Fruit fly (Drosophila melanogaster) whole organism, prepupa: Measurements from ENCODE around the gene daw.
A peak's percentile ranks its signal among the peaks of the same experiment; 100 is the strongest.

Experiments
- CG10631 ChIP-seq: fragments of 200-800 bp; sonication (Bioruptor generic); optimal IDR thresholded peaks from 2 replicates; lab custom pipeline; 2016; ENCODE audit warnings: missing biosample characterization, missing genetic modification characterization
- CG10669 ChIP-seq: fragments of 200-800 bp; sonication (Bioruptor generic); optimal IDR thresholded peaks from 3 replicates; lab custom pipeline; 2018; ENCODE audit warnings: missing biosample characterization, mild to moderate bottlenecking, missing genetic modification characterization, moderate library complexity
- CG11294 ChIP-seq: fragments of 200-800 bp; sonication (Bioruptor generic); IDR thresholded peaks from 2 replicates; pipeline ENCODE4 v1.3.6; 2022; ENCODE audit warnings: missing biosample characterization, missing genetic modification characterization
- CG11762 ChIP-seq: fragments of 200-800 bp; sonication (Bioruptor generic); optimal IDR thresholded peaks from 3 replicates; lab custom pipeline; 2016; ENCODE audit warnings: missing biosample characterization, missing genetic modification characterization; ENCODE audit not compliant: insufficient read depth
- CG11902 ChIP-seq: fragments of 200-800 bp; sonication (Bioruptor generic); optimal IDR thresholded peaks from 3 replicates; lab custom pipeline; 2016; ENCODE audit warnings: missing biosample characterization, missing genetic modification characterization
- CG15336 ChIP-seq: fragments of 200-800 bp; sonication (Bioruptor generic); IDR thresholded peaks from 2 replicates; pipeline ENCODE4 v1.3.6; 2022; ENCODE audit warnings: missing biosample characterization, missing genetic modification characterization
- CG1621 ChIP-seq: fragments of 200-800 bp; sonication (Bioruptor generic); optimal IDR thresholded peaks from 3 replicates; lab custom pipeline; 2018; ENCODE audit warnings: missing biosample characterization, mild to moderate bottlenecking, missing genetic modification characterization
- CG31627 ChIP-seq: fragments of 200-800 bp; sonication (Bioruptor generic); optimal IDR thresholded peaks from 3 replicates; lab custom pipeline; 2016; ENCODE audit warnings: missing biosample characterization, missing genetic modification characterization
- CG32006 ChIP-seq: fragments of 200-800 bp; sonication (Bioruptor generic); optimal IDR thresholded peaks from 3 replicates; lab custom pipeline; 2017; ENCODE audit warnings: missing biosample characterization, mild to moderate bottlenecking, missing genetic modification characterization
- CG34406 ChIP-seq: fragments of 200-800 bp; sonication (Bioruptor generic); optimal IDR thresholded peaks from 3 replicates; lab custom pipeline; 2016; ENCODE audit warnings: missing biosample characterization, missing genetic modification characterization
- CG3919 ChIP-seq: fragments of 200-800 bp; sonication (Bioruptor generic); optimal IDR thresholded peaks from 3 replicates; lab custom pipeline; 2016; ENCODE audit warnings: missing biosample characterization, missing genetic modification characterization
- CG4318 ChIP-seq: fragments of 200-800 bp; sonication (Bioruptor generic); optimal IDR thresholded peaks from 3 replicates; lab custom pipeline; 2017; ENCODE audit warnings: missing biosample characterization, mild to moderate bottlenecking, missing genetic modification characterization
- CG6163 ChIP-seq: fragments of 200-800 bp; sonication (Bioruptor generic); IDR thresholded peaks from 3 replicates; pipeline ENCODE4 v1.3.6; 2022; ENCODE audit warnings: missing biosample characterization, missing genetic modification characterization
- CG6276 ChIP-seq: fragments of 200-800 bp; sonication (Bioruptor generic); optimal IDR thresholded peaks from 2 replicates; lab custom pipeline; 2017; ENCODE audit warnings: missing biosample characterization, mild to moderate bottlenecking, missing genetic modification characterization
- CG6792 ChIP-seq: fragments of 200-800 bp; sonication (Bioruptor generic); optimal IDR thresholded peaks from 3 replicates; lab custom pipeline; 2016; ENCODE audit warnings: missing biosample characterization, missing genetic modification characterization
- CG6808 ChIP-seq: fragments of 200-800 bp; sonication (Bioruptor generic); optimal IDR thresholded peaks from 3 replicates; lab custom pipeline; 2017; ENCODE audit warnings: missing biosample characterization, missing genetic modification characterization, mild to moderate bottlenecking, moderate library complexity, missing genetic modification reagents
- CG6854 ChIP-seq: fragments of 200-800 bp; sonication (Bioruptor generic); optimal IDR thresholded peaks from 2 replicates; lab custom pipeline; 2017; ENCODE audit warnings: missing biosample characterization, mild to moderate bottlenecking, missing genetic modification characterization
- CG7368 ChIP-seq: fragments of 200-800 bp; sonication (Bioruptor generic); optimal IDR thresholded peaks from 3 replicates; lab custom pipeline; 2016; ENCODE audit warnings: missing biosample characterization, missing genetic modification characterization
- CG8119 ChIP-seq: fragments of 200-800 bp; sonication (Bioruptor generic); IDR thresholded peaks from 3 replicates; pipeline ENCODE4 v1.3.6; 2022; ENCODE audit warnings: missing biosample characterization, missing genetic modification characterization
- CG8319 ChIP-seq: fragments of 200-800 bp; sonication (Bioruptor generic); optimal IDR thresholded peaks from 3 replicates; lab custom pipeline; 2016; ENCODE audit warnings: missing biosample characterization, missing genetic modification characterization
- CG8632 ChIP-seq: fragments of 200-800 bp; sonication (Bioruptor generic); optimal IDR thresholded peaks from 3 replicates; lab custom pipeline; 2016; ENCODE audit warnings: missing biosample characterization, missing genetic modification characterization
- CG9139 ChIP-seq: fragments of 200-800 bp; sonication (Bioruptor generic); optimal IDR thresholded peaks from 3 replicates; lab custom pipeline; 2017; ENCODE audit warnings: missing biosample characterization, mild to moderate bottlenecking, missing genetic modification characterization
- Eip75B ChIP-seq: fragments of 200-800 bp; sonication (Bioruptor generic); optimal IDR thresholded peaks from 3 replicates; lab custom pipeline; 2016; ENCODE audit warnings: missing biosample characterization, missing genetic modification characterization
- Eip78C ChIP-seq: fragments of 200-800 bp; sonication (Bioruptor generic); peaks from one replicate; lab custom pipeline; 2016; ENCODE audit warnings: missing biosample characterization, missing genetic modification characterization
- Eip93F ChIP-seq: fragments of 200-800 bp; sonication (Bioruptor generic); optimal IDR thresholded peaks from 2 replicates; lab custom pipeline; 2016; ENCODE audit warnings: missing biosample characterization, mild to moderate bottlenecking, missing genetic modification characterization
- Ets21C ChIP-seq: fragments of 200-800 bp; sonication (Bioruptor generic); optimal IDR thresholded peaks from 3 replicates; lab custom pipeline; 2016; ENCODE audit warnings: missing biosample characterization, missing genetic modification characterization
- Gug ChIP-seq: fragments of 200-800 bp; sonication (Bioruptor generic); IDR thresholded peaks from 2 replicates; pipeline ENCODE4 v1.3.6; 2022; ENCODE audit warnings: missing biosample characterization, missing genetic modification characterization
- Hr39 ChIP-seq: fragments of 200-800 bp; sonication (Bioruptor generic); optimal IDR thresholded peaks from 2 replicates; lab custom pipeline; 2016; ENCODE audit warnings: missing biosample characterization, missing genetic modification characterization
- Hr4 ChIP-seq: fragments of 200-800 bp; sonication (Bioruptor generic); optimal IDR thresholded peaks from 3 replicates; lab custom pipeline; 2016; ENCODE audit warnings: missing biosample characterization, missing genetic modification characterization
- Lpt ChIP-seq: fragments of 200-800 bp; sonication (Bioruptor generic); optimal IDR thresholded peaks from 3 replicates; lab custom pipeline; 2016; ENCODE audit warnings: missing biosample characterization, missing genetic modification characterization
- Met ChIP-seq: fragments of 200-800 bp; sonication (Bioruptor generic); optimal IDR thresholded peaks from 3 replicates; lab custom pipeline; 2016; ENCODE audit warnings: missing biosample characterization, missing genetic modification characterization
- OdsH ChIP-seq: fragments of 200-800 bp; sonication (Bioruptor generic); optimal IDR thresholded peaks from 3 replicates; lab custom pipeline; 2016; ENCODE audit warnings: missing biosample characterization, missing genetic modification characterization
- Smox ChIP-seq: fragments of 200-800 bp; sonication (Bioruptor generic); optimal IDR thresholded peaks from 3 replicates; lab custom pipeline; 2016; ENCODE audit warnings: missing biosample characterization, missing genetic modification characterization
- Sox102F ChIP-seq: fragments of 200-800 bp; sonication (Bioruptor generic); optimal IDR thresholded peaks from 2 replicates; lab custom pipeline; 2016; ENCODE audit warnings: missing biosample characterization, mild to moderate bottlenecking, missing genetic modification characterization
- Sox15 ChIP-seq: fragments of 200-800 bp; sonication (Bioruptor generic); optimal IDR thresholded peaks from 3 replicates; lab custom pipeline; 2016; ENCODE audit warnings: missing biosample characterization, missing genetic modification characterization
- achi ChIP-seq: fragments of 200-800 bp; sonication (Bioruptor generic); optimal IDR thresholded peaks from 3 replicates; lab custom pipeline; 2016; ENCODE audit warnings: missing biosample characterization, missing genetic modification characterization
- cyc ChIP-seq: fragments of 200-800 bp; sonication (Bioruptor generic); optimal IDR thresholded peaks from 3 replicates; lab custom pipeline; 2016; ENCODE audit warnings: missing biosample characterization, missing genetic modification characterization
- dac ChIP-seq: fragments of 200-800 bp; sonication (Bioruptor generic); optimal IDR thresholded peaks from 2 replicates; lab custom pipeline; 2017; ENCODE audit warnings: missing biosample characterization, mild to moderate bottlenecking, missing genetic modification characterization
- dsx ChIP-seq: fragments of 200-800 bp; optimal IDR thresholded peaks from 3 replicates; lab custom pipeline; 2019; ENCODE audit warnings: missing biosample characterization, mild to moderate bottlenecking, missing genetic modification characterization, moderate library complexity; ENCODE audit not compliant: poor library complexity, severe bottlenecking
- eg ChIP-seq: fragments of 200-800 bp; sonication (Bioruptor generic); IDR thresholded peaks from 3 replicates; pipeline ENCODE4 v1.3.6; 2022; ENCODE audit warnings: missing biosample characterization, missing genetic modification characterization
- esn ChIP-seq: fragments of 200-800 bp; sonication (Bioruptor generic); optimal IDR thresholded peaks from 2 replicates; lab custom pipeline; 2016; ENCODE audit warnings: missing biosample characterization, mild to moderate bottlenecking, missing genetic modification characterization, moderate library complexity
- fd59A ChIP-seq: fragments of 200-800 bp; sonication (Bioruptor generic); optimal IDR thresholded peaks from 2 replicates; lab custom pipeline; 2017; ENCODE audit warnings: missing biosample characterization, mild to moderate bottlenecking, missing genetic modification characterization, missing genetic modification reagents
- fkh ChIP-seq: fragments of 200-800 bp; sonication (Bioruptor generic); optimal IDR thresholded peaks from 3 replicates; lab custom pipeline; 2017; ENCODE audit warnings: missing biosample characterization, mild to moderate bottlenecking, missing genetic modification characterization, moderate library complexity
- lz ChIP-seq: fragments of 200-800 bp; sonication (Bioruptor generic); optimal IDR thresholded peaks from 3 replicates; lab custom pipeline; 2016; ENCODE audit warnings: missing biosample characterization, missing genetic modification characterization
- net ChIP-seq: fragments of 200-800 bp; sonication (Bioruptor generic); optimal IDR thresholded peaks from 3 replicates; lab custom pipeline; 2016; ENCODE audit warnings: missing biosample characterization, missing genetic modification characterization
- salr ChIP-seq, 2 experiments: fragments of 200-800 bp; sonication (Bioruptor generic); optimal IDR thresholded peaks; 3 replicates each; lab custom pipeline; 2016 to 2018; ENCODE audit warnings: missing biosample characterization in 2 of 2, missing genetic modification characterization in 2 of 2, mild to moderate bottlenecking in 1 of 2
- spab ChIP-seq: fragments of 200-800 bp; sonication (Bioruptor generic); optimal IDR thresholded peaks from 2 replicates; lab custom pipeline; 2017; ENCODE audit warnings: missing biosample characterization, mild to moderate bottlenecking, missing genetic modification characterization, missing genetic modification reagents
- ss ChIP-seq, 2 experiments: fragments of 200-800 bp; sonication (Bioruptor generic); optimal IDR thresholded peaks; 2 replicates in 1 of 2; 3 replicates in 1 of 2; lab custom pipeline; 2017 to 2018; ENCODE audit warnings: mild to moderate bottlenecking in 2 of 2, missing biosample characterization in 2 of 2, missing genetic modification characterization in 2 of 2, moderate library complexity in 1 of 2
- svp ChIP-seq: fragments of 200-800 bp; sonication (Bioruptor generic); peaks from one replicate; lab custom pipeline; 2016; ENCODE audit warnings: missing biosample characterization, missing genetic modification characterization
- topi ChIP-seq: fragments of 200-800 bp; sonication (Bioruptor generic); optimal IDR thresholded peaks from 3 replicates; lab custom pipeline; 2016; ENCODE audit warnings: missing biosample characterization, missing genetic modification characterization
- vri ChIP-seq: fragments of 200-800 bp; sonication (Bioruptor generic); optimal IDR thresholded peaks from 3 replicates; lab custom pipeline; 2016; ENCODE audit warnings: missing biosample characterization, mild to moderate bottlenecking, missing genetic modification characterization

The daw gene

dm6 chr2L:2769476-2770185 lies 35.4 kb upstream of the daw start, which contains the start of the genes colt and HINT1:
colt (minus strand) TSS chr2L:2770069.
HINT1 (plus strand) TSS chr2L:2770135.
- TF ChIP-seq svp (GFP tag; lab: Kevin White, UChicago) (peak; percentile 76), CG3919 (peak; percentile 77), CG10669 (GFP tag; lab: Kevin White, UChicago) (peak; percentile 77), Eip75B (GFP tag; lab: Kevin White, UChicago) (peak; percentile 39), CG31627 (GFP tag; lab: Kevin White, UChicago) (no peak), CG8319 (peak; percentile 0), spab (GFP tag; lab: Kevin White, UChicago) (peak; percentile 82), Ets21C (GFP tag; lab: Kevin White, UChicago) (no peak), cyc (GFP tag; lab: Kevin White, UChicago) (peak; percentile 37), CG32006 (GFP tag; lab: Kevin White, UChicago) (peak; percentile 64), topi (GFP tag; lab: Kevin White, UChicago) (peak; percentile 60), achi (peak; percentile 47), fd59A (GFP tag; lab: Kevin White, UChicago) (no peak), Sox15 (GFP tag; lab: Kevin White, UChicago) (no peak), Gug (GFP tag; lab: Robert Waterston, UW) (no peak), Met (GFP tag; lab: Kevin White, UChicago) (no peak), CG7368 (GFP tag; lab: Kevin White, UChicago) (peak; percentile 66), CG4318 (GFP tag; lab: Kevin White, UChicago) (no peak), Hr39 (no peak), CG9139 (peak; percentile 98), Lpt (GFP tag; lab: Kevin White, UChicago) (peak; percentile 78), CG1621 (tag; lab: Kevin White, UChicago) (peak; percentile 91), Eip78C (GFP tag; lab: Kevin White, UChicago) (peak; percentile 87), Eip93F (GFP tag; lab: Kevin White, UChicago) (no peak), CG11902 (GFP tag; lab: Kevin White, UChicago) (no peak), CG11762 (peak; percentile 75), CG15336 (GFP tag; lab: Robert Waterston, UW) (peak; percentile 74), dsx (peak; percentile 75), CG6792 (no peak), esn (peak; percentile 3), CG8632 (GFP tag; lab: Kevin White, UChicago) (no peak), net (GFP tag; lab: Kevin White, UChicago) (peak; percentile 72), eg (GFP tag; lab: Robert Waterston, UW) (peak; percentile 60; the same call in 1 of the 3 replicates), Hr4 (GFP tag; lab: Kevin White, UChicago) (peak; percentile 71), CG8119 (GFP tag; lab: Robert Waterston, UW) (peak; percentile 71; the same call in 2 of the 3 replicates), CG6163 (GFP tag; lab: Robert Waterston, UW) (peak; percentile 52; the same call in 2 of the 3 replicates), salr (GFP tag; optimal IDR thresholded peaks at IDR 0.05; lab: Kevin White, UChicago) (peak; percentile 51 to 77), vri (GFP tag; lab: Kevin White, UChicago) (peak; percentile 45), CG34406 (GFP tag; lab: Kevin White, UChicago) (peak; percentile 41), CG10631 (GFP tag; lab: Kevin White, UChicago) (no peak), CG6854 (GFP tag; lab: Kevin White, UChicago) (peak; percentile 92), CG6808 (peak; percentile 96), fkh (no peak), Smox (GFP tag; lab: Kevin White, UChicago) (no peak), CG11294 (GFP tag; lab: Robert Waterston, UW) (no peak), lz (no peak), Sox102F (GFP tag; lab: Kevin White, UChicago) (peak; percentile 40), CG6276 (GFP tag; lab: Kevin White, UChicago) (peak; percentile 96), dac (GFP tag; lab: Kevin White, UChicago) (peak; percentile 64), OdsH (peak; percentile 41), ss (GFP tag; optimal IDR thresholded peaks at IDR 0.05; lab: Kevin White, UChicago) (peak; percentile 97 to 99)
